Worm (Caenorhabditis elegans): ENCODE measurements around the gene C27D6.12.

The C27D6.12 gene

ce11 chrII:5201922-5202562 lies 24.2 kb upstream of the C27D6.12 start (continued):
- TF ChIP-seq dmd-9 (GFP tag; IDR thresholded peaks at IDR 0.05) (no peak), dmd-8 (GFP tag; IDR thresholded peaks at IDR 0.05) (no peak), ceh-20 (GFP tag; IDR thresholded peaks at IDR 0.05) (peak; percentile 63), ZK337.2 (GFP tag; IDR thresholded peaks at IDR 0.05) (no peak), Y75B8A.6 (GFP tag; IDR thresholded peaks at IDR 0.05) (no peak), daf-8 (GFP tag; IDR thresholded peaks at IDR 0.05) (no peak), snpc-4 (tag; optimal IDR thresholded peaks at IDR 0.05) (no peak), nhr-48 (tag; optimal IDR thresholded peaks at IDR 0.05) (peak; percentile 84), nhr-10 (tag; optimal IDR thresholded peaks at IDR 0.05) (peak; percentile 50), Y105C5A.15 (GFP tag; IDR thresholded peaks at IDR 0.05) (no peak), lin-13 (GFP tag; optimal IDR thresholded peaks at IDR 0.05) (no peak), egl-27 (tag; optimal IDR thresholded peaks at IDR 0.05) (no peak), arid-1 (GFP tag; conservative IDR thresholded peaks at IDR 0.05) (no peak), F49E8.2 (tag; optimal IDR thresholded peaks at IDR 0.05; ENCODE audit: borderline replicate concordance) (no peak), daf-16 (GFP tag; optimal IDR thresholded peaks at IDR 0.05) (peak in 1 of 2 experiments; percentile 89), daf-16 (tag; optimal IDR thresholded peaks at IDR 0.05) (peak; percentile 83), mxl-2 (GFP tag; conservative IDR thresholded peaks at IDR 0.05) (no peak), zip-2 (tag; optimal IDR thresholded peaks at IDR 0.05) (no peak), daf-19 (GFP tag; conservative IDR thresholded peaks at IDR 0.05) (no peak), hlh-30 (tag; optimal IDR thresholded peaks at IDR 0.05; ENCODE audit: insufficient read depth) (peak; percentile 55), set-16 (GFP tag; IDR thresholded peaks at IDR 0.05) (no peak), T26A8.4 (GFP tag; IDR thresholded peaks at IDR 0.05) (peak; percentile 43; the same call in 1 of the 2 replicates), lim-7 (GFP tag; IDR thresholded peaks at IDR 0.05) (no peak), hif-1 (tag; optimal IDR thresholded peaks at IDR 0.05) (no peak), mdt-29 (GFP tag; IDR thresholded peaks at IDR 0.05) (0 out of 2 replicates have a peak, but pooled peaks have one; percentile 30), dmd-6 (GFP tag; IDR thresholded peaks at IDR 0.05) (peak; percentile 95), dpl-1 (GFP tag; optimal IDR thresholded peaks at IDR 0.05) (no peak), ama-1 (optimal IDR thresholded peaks at IDR 0.05) (no peak), pha-4 (GFP tag; IDR thresholded peaks at IDR 0.05) (peak; percentile 54), pha-4 (tag; optimal IDR thresholded peaks at IDR 0.05) (no peak), zag-1 (tag; optimal IDR thresholded peaks at IDR 0.05) (no peak), ceh-82 (tag; optimal IDR thresholded peaks at IDR 0.05) (no peak), zfp-2 (tag; optimal IDR thresholded peaks at IDR 0.05) (no peak), jun-1 (tag; optimal IDR thresholded peaks at IDR 0.05) (no peak)

- TF ChIP-seq mep-1 (tag; optimal IDR thresholded peaks at IDR 0.05) (peak; percentile 56), attf-4 (tag; optimal IDR thresholded peaks at IDR 0.05) (no peak), fos-1 (tag; optimal IDR thresholded peaks at IDR 0.05) (no peak), madf-9 (GFP tag; conservative IDR thresholded peaks at IDR 0.05) (no peak), lin-39 (tag; optimal IDR thresholded peaks at IDR 0.05) (no peak), lsy-2 (tag; optimal IDR thresholded peaks at IDR 0.05) (peak in 1 of 2 experiments; percentile 67), Y75B8A.6 (GFP tag; IDR thresholded peaks at IDR 0.05) (no peak), rbr-2 (tag; optimal IDR thresholded peaks at IDR 0.05) (peak; percentile 11), mes-2 (tag; optimal IDR thresholded peaks at IDR 0.05; ENCODE audit: poor library complexity, severe bottlenecking) (peak; percentile 44), mxl-3 (GFP tag; optimal IDR thresholded peaks at IDR 0.05) (no peak), hlh-11 (tag; optimal IDR thresholded peaks at IDR 0.05) (peak; percentile 57), hmg-1.1 (GFP tag; IDR thresholded peaks at IDR 0.05) (peak; percentile 54; the same call in 1 of the 2 replicates), nhr-42 (GFP tag; IDR thresholded peaks at IDR 0.05) (no peak), arid-1 (GFP tag; conservative IDR thresholded peaks at IDR 0.05) (no peak), mdl-1 (tag; optimal IDR thresholded peaks at IDR 0.05) (peak in 1 of 2 experiments; percentile 22), nhr-28 (tag; optimal IDR thresholded peaks at IDR 0.05) (peak; percentile 3), dve-1 (tag; optimal IDR thresholded peaks at IDR 0.05; ENCODE audit: insufficient read depth) (peak; percentile 36), sdz-12 (GFP tag; optimal IDR thresholded peaks at IDR 0.05) (no peak), unc-62 (GFP tag; optimal IDR thresholded peaks at IDR 0.05 in 1 of 2) (peak in 1 of 2 experiments; percentile 21), unc-62 (tag; optimal IDR thresholded peaks at IDR 0.05) (no peak)
Observed at ce11 chrII:5200987-5201582, 23.3 kb upstream of the C27D6.12 start.

Measured in whole organism, L4 larva.